Worm (Caenorhabditis elegans): ENCODE measurements around the gene ser-2.
A peak's percentile ranks its signal among the peaks of the same experiment; 100 is the strongest.

The ser-2 gene

DNA sequence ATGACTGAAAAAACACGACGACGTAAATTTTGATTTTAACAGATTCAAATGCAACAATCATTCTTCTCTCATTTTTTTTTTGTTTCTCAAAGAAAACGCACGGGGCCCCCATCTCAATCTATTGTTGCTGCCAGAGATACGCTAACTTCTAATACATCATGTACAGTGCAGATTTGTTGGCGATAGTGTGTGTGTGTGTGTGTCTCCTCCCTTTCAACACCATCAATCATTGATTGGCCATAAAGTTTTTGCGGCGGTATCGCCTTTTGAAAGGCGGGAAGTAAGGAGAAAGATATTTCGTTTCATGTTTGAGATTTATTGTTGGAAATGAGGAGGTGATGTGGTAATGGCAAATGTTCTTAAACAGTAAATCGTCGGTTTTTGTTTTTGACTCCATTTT lies 24.5 kb upstream of the ser-2 start (continued):
- no peak; the same call in 1 of the 2 replicates for TF ChIP-seq nhr-19 (GFP tag; conservative IDR thresholded peaks at IDR 0.05)
- no peak for TF ChIP-seq C34B4.2 (tag; optimal IDR thresholded peaks at IDR 0.05)
- no peak for TF ChIP-seq nhr-84 (tag; optimal IDR thresholded peaks at IDR 0.05)

DNA sequence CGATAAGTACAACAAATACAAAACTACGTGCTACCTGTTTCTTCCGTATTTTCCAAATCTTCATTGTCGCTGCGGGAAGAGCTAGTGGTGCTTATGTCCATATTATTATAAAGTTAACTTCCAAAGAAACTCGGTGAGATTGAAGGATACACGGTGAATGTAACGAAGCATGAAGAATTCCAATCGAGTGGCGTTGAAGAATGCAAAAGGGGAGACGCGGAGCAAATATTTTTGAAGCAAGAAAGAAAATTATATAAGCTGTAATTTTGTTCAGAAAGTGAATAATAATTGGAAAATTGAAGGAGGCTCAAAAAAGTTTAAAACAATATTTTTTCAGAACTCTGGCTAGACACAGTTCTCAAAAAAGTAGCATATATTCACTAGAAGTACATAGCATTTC lies 22.9 kb upstream of the ser-2 start, which contains the start of gene Y15E3A.3:
Gene Y15E3A.3 (minus strand): TSS at position 101 of the 400 bp plus-strand sequence.
- TF ChIP-seq efl-3 (GFP tag; optimal IDR thresholded peaks at IDR 0.05) (no peak), C34B4.2 (tag; optimal IDR thresholded peaks at IDR 0.05) (no peak), irx-1 (tag; optimal IDR thresholded peaks at IDR 0.05) (no peak), ceh-63 (GFP tag; optimal IDR thresholded peaks at IDR 0.05) (no peak), nhr-28 (tag; optimal IDR thresholded peaks at IDR 0.05) (no peak), unc-130 (tag; optimal IDR thresholded peaks at IDR 0.05) (no peak), snu-23 (GFP tag; optimal IDR thresholded peaks at IDR 0.05) (no peak), dpl-1 (GFP tag; optimal IDR thresholded peaks at IDR 0.05) (no peak), vab-15 (tag; optimal IDR thresholded peaks at IDR 0.05) (no peak), ceh-8 (GFP tag; optimal IDR thresholded peaks at IDR 0.05) (no peak), nhr-47 (tag; optimal IDR thresholded peaks at IDR 0.05) (no peak), tbx-2 (tag; optimal IDR thresholded peaks at IDR 0.05) (no peak), fos-1 (tag; optimal IDR thresholded peaks at IDR 0.05) (no peak), unc-98 (GFP tag; IDR thresholded peaks at IDR 0.05) (no peak), sup-37 (GFP tag; optimal IDR thresholded peaks at IDR 0.05) (no peak), lsy-2 (tag; optimal IDR thresholded peaks at IDR 0.05) (no peak), nhr-77 (tag; optimal IDR thresholded peaks at IDR 0.05) (no peak)

DNA sequence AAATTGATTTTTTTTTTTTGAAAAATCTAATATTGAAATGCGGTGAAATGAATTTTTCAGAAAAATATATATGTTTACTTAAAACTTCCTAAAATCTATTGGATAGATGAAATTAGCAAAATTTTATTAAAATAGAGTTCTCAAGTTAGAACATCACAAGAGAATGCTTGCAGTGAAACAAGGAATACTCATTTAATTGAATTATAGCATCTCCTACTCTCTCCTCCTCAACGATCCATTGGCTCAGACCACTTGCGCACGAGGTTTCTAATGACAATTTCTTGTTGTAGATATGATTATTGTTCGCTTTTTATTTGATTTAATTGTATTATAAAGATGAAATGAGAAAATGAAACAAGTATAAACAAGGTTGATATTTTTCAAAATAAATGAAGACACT lies 19.0 kb upstream of the ser-2 start:
- TF ChIP-seq zag-1 (tag; optimal IDR thresholded peaks at IDR 0.05) (no peak), lin-14 (GFP tag; optimal IDR thresholded peaks at IDR 0.05) (peak; percentile 28)

DNA sequence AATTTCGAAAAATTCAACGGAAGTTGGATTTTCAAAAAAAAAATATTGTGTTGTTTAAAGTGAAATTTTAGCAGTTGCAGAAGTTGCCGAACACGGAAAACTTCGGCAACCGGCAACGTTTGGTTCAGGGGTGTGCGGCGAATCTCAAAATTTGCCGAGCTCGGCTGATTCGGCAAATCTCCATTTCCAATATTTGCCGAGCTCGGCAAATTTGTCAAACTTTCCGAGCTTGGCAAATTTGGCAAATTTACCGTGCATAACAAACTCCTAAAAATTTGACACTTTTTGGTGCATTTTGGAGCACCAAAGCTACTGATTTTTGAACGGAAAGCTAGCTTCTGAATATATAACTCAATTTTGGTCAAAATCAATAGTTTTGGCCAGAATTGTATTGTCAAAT lies 18.5 kb upstream of the ser-2 start:
- TF ChIP-seq fos-1 (tag; optimal IDR thresholded peaks at IDR 0.05) (no peak), ceh-8 (GFP tag; optimal IDR thresholded peaks at IDR 0.05) (no peak), ets-5 (GFP tag; IDR thresholded peaks at IDR 0.05) (no peak), zip-4 (GFP tag; optimal IDR thresholded peaks at IDR 0.05) (no peak), Y116A8C.19 (tag; optimal IDR thresholded peaks at IDR 0.05; ENCODE audit: borderline replicate concordance) (no peak), rnt-1 (tag; optimal IDR thresholded peaks at IDR 0.05) (no peak), ces-1 (GFP tag; optimal IDR thresholded peaks at IDR 0.05) (no peak)

DNA sequence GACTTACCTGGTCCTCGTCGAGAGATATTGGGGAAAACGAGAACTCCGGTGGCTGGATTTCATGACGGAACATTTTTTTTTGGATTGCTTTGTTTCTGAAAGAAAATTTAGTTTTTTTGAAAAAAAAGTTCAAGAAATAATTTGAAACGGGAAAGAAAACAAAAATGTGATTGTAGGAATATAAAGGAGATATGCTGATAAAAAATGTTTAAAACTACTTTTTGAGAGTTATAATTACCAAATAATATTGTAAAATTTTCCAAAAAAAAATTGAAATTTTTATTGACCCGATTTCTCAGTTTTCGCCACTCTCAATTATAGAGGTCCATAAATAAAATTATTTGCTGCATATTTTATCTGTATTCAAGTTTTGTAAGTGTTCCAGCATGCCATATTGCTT lies 14.4 kb upstream of the ser-2 start, which contains the start of gene glb-28:
Gene glb-28 (minus strand): TSS at position 101 of the 400 bp plus-strand sequence.
- TF ChIP-seq mef-2 (tag; optimal IDR thresholded peaks at IDR 0.05) (no peak), nhr-28 (tag; optimal IDR thresholded peaks at IDR 0.05) (no peak), mab-9 (GFP tag; IDR thresholded peaks at IDR 0.05) (no peak), ceh-90 (tag; optimal IDR thresholded peaks at IDR 0.05) (no peak), swsn-7 (tag; optimal IDR thresholded peaks at IDR 0.05) (no peak), ceh-82 (tag; optimal IDR thresholded peaks at IDR 0.05) (no peak)

DNA sequence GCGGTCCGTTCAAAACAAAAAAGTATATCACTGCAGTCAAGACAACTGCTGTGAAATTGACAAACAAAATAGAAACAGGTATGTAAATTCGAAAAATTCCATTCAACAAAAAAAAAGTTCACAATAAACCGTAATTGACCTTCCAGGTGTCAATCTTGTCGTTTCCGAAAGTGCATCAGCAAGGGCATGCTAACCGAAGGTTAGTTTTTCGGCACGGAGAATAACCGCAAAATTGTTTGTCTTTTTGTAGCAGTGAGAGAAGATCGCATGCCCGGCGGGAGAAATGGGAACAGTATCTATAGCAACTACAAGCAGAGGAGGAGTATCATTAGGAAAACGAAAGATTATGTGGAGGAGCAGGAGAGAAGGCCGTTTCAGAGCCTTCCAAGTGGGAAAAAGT lies 9.9 kb upstream of the ser-2 start:
- no peak for TF ChIP-seq efl-1 (optimal IDR thresholded peaks at IDR 0.05)
- TF ChIP-seq efl-1 (GFP tag; optimal IDR thresholded peaks at IDR 0.05 in 1 of 2) = peak in 1 of 2 experiments; percentile 48
- TF ChIP-seq lin-39 (tag; optimal IDR thresholded peaks at IDR 0.05) = no peak
- TF ChIP-seq blmp-1 (tag; optimal IDR thresholded peaks at IDR 0.05) = peak; percentile 17

All from whole organism, L1 larva.